Fruit fly (Drosophila melanogaster) whole organism, embryonic: Measurements from ENCODE around the gene PH4alphaNE3.

Source experiments
- Blimp-1 ChIP-seq: fragments of 200-800 bp; sonication (Bioruptor generic); optimal IDR thresholded peaks from 3 replicates; lab custom pipeline; 2018; ENCODE audit warnings: missing biosample characterization, missing genetic modification characterization, mild to moderate bottlenecking, moderate library complexity, missing genetic modification reagents
- CG10147 ChIP-seq: fragments of 200-800 bp; sonication (Bioruptor generic); optimal IDR thresholded peaks from 2 replicates; lab custom pipeline; 2019; ENCODE audit warnings: missing biosample characterization, mild to moderate bottlenecking, missing genetic modification characterization, moderate library complexity
- CG10209 ChIP-seq: fragments of 200-800 bp; sonication (Bioruptor generic); optimal IDR thresholded peaks from 3 replicates; lab custom pipeline; 2017; ENCODE audit warnings: missing biosample characterization, mild to moderate bottlenecking, missing genetic modification characterization, missing genetic modification reagents
- CG12236 ChIP-seq: fragments of 200-800 bp; sonication (Bioruptor generic); optimal IDR thresholded peaks from 2 replicates; lab custom pipeline; 2016; ENCODE audit warnings: missing biosample characterization, missing genetic modification characterization
- CG13287 ChIP-seq: fragments of 200-800 bp; sonication (Bioruptor generic); IDR thresholded peaks from 2 replicates; pipeline ENCODE4 v1.3.6; 2022; ENCODE audit warnings: missing biosample characterization, missing genetic modification characterization; ENCODE audit not compliant: partially characterized antibody
- CG15269 ChIP-seq: fragments of 200-800 bp; sonication (Bioruptor generic); optimal IDR thresholded peaks from 2 replicates; lab custom pipeline; 2018; ENCODE audit warnings: missing biosample characterization, mild to moderate bottlenecking, missing genetic modification characterization, moderate library complexity
- CG15514 ChIP-seq: fragments of 200-800 bp; sonication (Bioruptor generic); optimal IDR thresholded peaks from 3 replicates; lab custom pipeline; 2017; ENCODE audit warnings: missing biosample characterization, missing genetic modification characterization, mild to moderate bottlenecking, moderate library complexity, missing genetic modification reagents
- CG16779 ChIP-seq: fragments of 200-800 bp; sonication (Bioruptor generic); IDR thresholded peaks from 2 replicates; pipeline ENCODE4 v1.3.6; 2022; ENCODE audit warnings: missing biosample characterization, missing genetic modification characterization
- CG18599 ChIP-seq: fragments of 200-800 bp; sonication (Bioruptor generic); optimal IDR thresholded peaks from 3 replicates; lab custom pipeline; 2017; ENCODE audit warnings: missing biosample characterization, missing genetic modification characterization, mild to moderate bottlenecking, moderate library complexity, missing genetic modification reagents
- CG2120 ChIP-seq: fragments of 200-800 bp; sonication (Bioruptor generic); optimal IDR thresholded peaks from 3 replicates; lab custom pipeline; 2016; ENCODE audit warnings: missing biosample characterization, missing genetic modification characterization
- CG2129 ChIP-seq: fragments of 200-800 bp; sonication (Bioruptor generic); IDR thresholded peaks from 2 replicates; pipeline ENCODE4 v1.3.6; 2022; ENCODE audit warnings: missing biosample characterization, missing genetic modification characterization; ENCODE audit not compliant: partially characterized antibody
- CG31388 ChIP-seq: fragments of 200-800 bp; sonication (Bioruptor generic); optimal IDR thresholded peaks from 2 replicates; lab custom pipeline; 2016; ENCODE audit warnings: missing biosample characterization, missing genetic modification characterization
- CG3163 ChIP-seq: fragments of 200-800 bp; sonication (Bioruptor generic); optimal IDR thresholded peaks from 3 replicates; lab custom pipeline; 2016; ENCODE audit warnings: missing biosample characterization, missing genetic modification characterization
- CG33213 ChIP-seq: fragments of 200-800 bp; sonication (Bioruptor generic); optimal IDR thresholded peaks from 3 replicates; lab custom pipeline; 2016; ENCODE audit warnings: missing biosample characterization, missing genetic modification characterization
- CG3407 ChIP-seq: fragments of 200-800 bp; sonication (Bioruptor generic); optimal IDR thresholded peaks from 2 replicates; lab custom pipeline; 2018; ENCODE audit warnings: missing biosample characterization, mild to moderate bottlenecking, missing genetic modification characterization
- CG3995 ChIP-seq: fragments of 200-800 bp; sonication (Bioruptor generic); optimal IDR thresholded peaks from 3 replicates; lab custom pipeline; 2016; ENCODE audit warnings: missing biosample characterization, missing genetic modification characterization
- CG4404 ChIP-seq: fragments of 200-800 bp; sonication (Bioruptor generic); IDR thresholded peaks from 2 replicates; pipeline ENCODE4 v1.3.6; 2022; ENCODE audit warnings: missing biosample characterization, missing genetic modification characterization
- CG6272 ChIP-seq: fragments of 200-800 bp; sonication (Bioruptor generic); IDR thresholded peaks from 2 replicates; pipeline ENCODE4 v1.3.6; 2022; ENCODE audit warnings: missing biosample characterization, missing genetic modification characterization
- CG6765 ChIP-seq: fragments of 200-800 bp; sonication (Bioruptor generic); optimal IDR thresholded peaks from 3 replicates; lab custom pipeline; 2017; ENCODE audit warnings: missing biosample characterization, mild to moderate bottlenecking, missing genetic modification characterization
- CG7786 ChIP-seq: fragments of 200-800 bp; sonication (Bioruptor generic); optimal IDR thresholded peaks from 2 replicates; lab custom pipeline; 2016; ENCODE audit warnings: missing biosample characterization, missing genetic modification characterization
- CG8944 ChIP-seq: fragments of 200-800 bp; sonication (Bioruptor generic); optimal IDR thresholded peaks from 3 replicates; lab custom pipeline; 2016; ENCODE audit warnings: missing biosample characterization, missing genetic modification characterization
- Doc2 ChIP-seq: fragments of 200-800 bp; sonication (Bioruptor generic); IDR thresholded peaks from 2 replicates; pipeline ENCODE4 v1.3.6; 2022; ENCODE audit warnings: missing biosample characterization, missing genetic modification characterization
- Drgx ChIP-seq: fragments of 200-800 bp; sonication (Bioruptor generic); IDR thresholded peaks from 2 replicates; pipeline ENCODE4 v1.3.6; 2022; ENCODE audit warnings: missing biosample characterization, missing genetic modification characterization
- HLH4C ChIP-seq: fragments of 200-800 bp; sonication (Bioruptor generic); IDR thresholded peaks from 3 replicates; pipeline ENCODE4 v1.3.6; 2022; ENCODE audit warnings: missing biosample characterization, missing genetic modification characterization; ENCODE audit not compliant: partially characterized antibody
- Hand ChIP-seq: fragments of 200-800 bp; sonication (Bioruptor generic); optimal IDR thresholded peaks from 2 replicates; lab custom pipeline; 2017; ENCODE audit warnings: mild to moderate bottlenecking, missing biosample characterization, missing genetic modification reagents, missing genetic modification characterization
- Lhr ChIP-seq: fragments of 200-800 bp; sonication (Bioruptor generic); optimal IDR thresholded peaks from 3 replicates; lab custom pipeline; 2017; ENCODE audit warnings: mild to moderate bottlenecking, missing biosample characterization, missing genetic modification reagents, missing genetic modification characterization
- NFAT ChIP-seq: fragments of 200-800 bp; sonication (Bioruptor generic); IDR thresholded peaks from 2 replicates; pipeline ENCODE4 v1.3.6; 2022; ENCODE audit warnings: missing biosample characterization, missing genetic modification characterization
- Poxn ChIP-seq: fragments of 200-800 bp; sonication (Bioruptor generic); IDR thresholded peaks from 2 replicates; pipeline ENCODE4 v1.3.6; 2022; ENCODE audit warnings: missing biosample characterization, missing genetic modification characterization
- Ravus ChIP-seq: fragments of 200-800 bp; sonication (Bioruptor generic); IDR thresholded peaks from 2 replicates; pipeline ENCODE4 v1.3.6; 2022; ENCODE audit warnings: missing biosample characterization, missing genetic modification characterization
- Ssrp ChIP-seq: fragments of 200-800 bp; sonication (Bioruptor generic); optimal IDR thresholded peaks from 2 replicates; lab custom pipeline; 2018; ENCODE audit warnings: missing biosample characterization, mild to moderate bottlenecking, missing genetic modification characterization, moderate library complexity
- Vsx1 ChIP-seq: fragments of 200-800 bp; sonication (Bioruptor generic); optimal IDR thresholded peaks from 2 replicates; lab custom pipeline; 2017; ENCODE audit warnings: missing biosample characterization, mild to moderate bottlenecking, missing genetic modification characterization, missing genetic modification reagents
- abd-A ChIP-seq: fragments of 200-800 bp; sonication (Bioruptor generic); optimal IDR thresholded peaks from 3 replicates; lab custom pipeline; 2019; ENCODE audit warnings: missing biosample characterization, mild to moderate bottlenecking, missing genetic modification characterization, moderate library complexity
- ac ChIP-seq: fragments of 200-800 bp; sonication (Bioruptor generic); optimal IDR thresholded peaks from 3 replicates; lab custom pipeline; 2017; ENCODE audit warnings: missing biosample characterization, mild to moderate bottlenecking, missing genetic modification characterization
- ap ChIP-seq: fragments of 200-800 bp; sonication (Bioruptor generic); IDR thresholded peaks from 2 replicates; pipeline ENCODE4 v1.3.6; 2022; ENCODE audit warnings: missing biosample characterization, missing genetic modification characterization
- bigmax ChIP-seq: fragments of 200-800 bp; sonication (Bioruptor generic); optimal IDR thresholded peaks from 2 replicates; lab custom pipeline; 2018; ENCODE audit warnings: missing biosample characterization, mild to moderate bottlenecking, missing genetic modification characterization
- ewg ChIP-seq: fragments of 200-800 bp; sonication (Bioruptor generic); optimal IDR thresholded peaks from 3 replicates; lab custom pipeline; 2017; ENCODE audit warnings: mild to moderate bottlenecking, missing biosample characterization, missing genetic modification reagents, missing genetic modification characterization
- gro ChIP-seq: fragments of 200-800 bp; sonication (Bioruptor generic); optimal IDR thresholded peaks from 2 replicates; lab custom pipeline; 2016; ENCODE audit warnings: missing biosample characterization, missing genetic modification characterization
- gsb ChIP-seq: fragments of 200-800 bp; sonication (Bioruptor generic); IDR thresholded peaks from 2 replicates; pipeline ENCODE4 v1.3.6; 2022; ENCODE audit warnings: missing biosample characterization, missing genetic modification characterization
- gt ChIP-seq: fragments of 200-800 bp; sonication (Bioruptor generic); IDR thresholded peaks from 2 replicates; pipeline ENCODE4 v1.3.6; 2022; ENCODE audit warnings: missing biosample characterization, missing genetic modification characterization
- ham ChIP-seq: fragments of 200-800 bp; sonication (Bioruptor generic); IDR thresholded peaks from 2 replicates; pipeline ENCODE4 v1.3.6; 2022; ENCODE audit warnings: missing biosample characterization, missing genetic modification characterization
- phol ChIP-seq: fragments of 200-800 bp; sonication (Bioruptor generic); optimal IDR thresholded peaks from 3 replicates; lab custom pipeline; 2018; ENCODE audit warnings: missing biosample characterization, mild to moderate bottlenecking, missing genetic modification characterization, moderate library complexity
- ro ChIP-seq: fragments of 200-800 bp; sonication (Bioruptor generic); IDR thresholded peaks from 2 replicates; pipeline ENCODE4 v1.3.6; 2022; ENCODE audit warnings: missing biosample characterization, missing genetic modification characterization
- salm ChIP-seq: fragments of 200-800 bp; sonication (Bioruptor generic); optimal IDR thresholded peaks from 2 replicates; lab custom pipeline; 2018; ENCODE audit warnings: missing biosample characterization, mild to moderate bottlenecking, missing genetic modification characterization
- sr ChIP-seq: fragments of 200-800 bp; sonication (Bioruptor generic); IDR thresholded peaks from 3 replicates; pipeline ENCODE4 v1.3.6; 2022; ENCODE audit warnings: missing biosample characterization, missing genetic modification characterization
- tgo ChIP-seq: fragments of 200-800 bp; sonication (Bioruptor generic); IDR thresholded peaks from 3 replicates; pipeline ENCODE4 v1.3.6; 2022; ENCODE audit warnings: missing biosample characterization, missing genetic modification characterization
- tio ChIP-seq: fragments of 200-800 bp; sonication (Bioruptor generic); optimal IDR thresholded peaks from 2 replicates; lab custom pipeline; 2017; ENCODE audit warnings: missing biosample characterization, missing genetic modification characterization, inconsistent platforms
- toy ChIP-seq: fragments of 200-800 bp; sonication (Bioruptor generic); IDR thresholded peaks from 2 replicates; pipeline ENCODE4 v1.3.6; 2022; ENCODE audit warnings: missing biosample characterization, missing genetic modification characterization
- ttk ChIP-seq: fragments of 200-800 bp; sonication (Bioruptor generic); IDR thresholded peaks from 2 replicates; pipeline ENCODE4 v2.1.2; 2022; ENCODE audit warnings: missing biosample characterization, missing genetic modification characterization
- vnd ChIP-seq: fragments of 200-800 bp; sonication (Bioruptor generic); IDR thresholded peaks from 3 replicates; pipeline ENCODE4 v1.3.6; 2022; ENCODE audit warnings: missing biosample characterization, missing genetic modification characterization; ENCODE audit not compliant: partially characterized antibody
- wek ChIP-seq: fragments of 200-800 bp; sonication (Bioruptor generic); optimal IDR thresholded peaks from 3 replicates; lab custom pipeline; 2018; ENCODE audit warnings: missing biosample characterization, mild to moderate bottlenecking, missing genetic modification characterization, moderate library complexity
- zen ChIP-seq: fragments of 200-800 bp; sonication (Bioruptor generic); optimal IDR thresholded peaks from 3 replicates; lab custom pipeline; 2018; ENCODE audit warnings: missing biosample characterization, mild to moderate bottlenecking, missing genetic modification characterization, moderate library complexity

The PH4alphaNE3 gene

DNA sequence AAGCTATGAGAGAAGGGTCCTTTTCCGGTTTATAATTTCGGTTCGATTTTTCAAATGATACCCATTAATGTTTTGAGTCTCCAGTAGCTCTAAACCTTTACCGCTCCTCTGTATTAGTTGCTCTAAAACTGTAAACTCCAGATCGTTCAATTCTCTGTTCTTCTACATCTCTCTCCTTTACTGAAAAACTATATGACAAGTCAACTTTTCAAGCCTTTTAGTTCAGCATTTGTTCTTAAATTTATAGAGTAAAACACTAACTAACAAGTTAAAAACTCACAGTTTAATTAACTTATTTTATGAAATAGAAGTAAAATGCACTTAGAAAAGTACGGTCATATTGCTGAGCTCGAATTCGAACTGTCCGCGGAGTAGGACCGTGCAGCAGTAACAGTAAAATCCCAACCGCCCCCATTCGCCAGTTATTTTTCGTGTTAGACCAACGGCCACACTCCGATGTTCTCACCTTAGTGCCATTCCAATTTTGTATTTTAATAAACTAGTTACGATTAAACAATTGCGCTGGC lies 41.2 kb upstream of the PH4alphaNE3 start (continued):
- TF ChIP-seq CG13287 (GFP tag; lab: Robert Waterston, UW) (peak; percentile 17; the same call in 1 of the 2 replicates), CG18599 (GFP tag; lab: Kevin White, UChicago) (no peak), CG10209 (GFP tag; lab: Kevin White, UChicago) (no peak), phol (no peak), CG3995 (GFP tag; lab: Kevin White, UChicago) (no peak), CG6272 (no peak), wek (GFP tag; lab: Kevin White, UChicago) (no peak), CG3163 (GFP tag; lab: Kevin White, UChicago) (no peak), CG4404 (GFP tag; lab: Robert Waterston, UW) (no peak), ro (GFP tag; lab: Robert Waterston, UW) (no peak), CG3407 (GFP tag; lab: Kevin White, UChicago) (no peak), sr (GFP tag; lab: Robert Waterston, UW) (no peak), zen (tag; lab: Kevin White, UChicago) (no peak), toy (GFP tag; lab: Robert Waterston, UW) (no peak), ac (GFP tag; lab: Kevin White, UChicago) (no peak), NFAT (GFP tag; lab: Robert Waterston, UW) (no peak), ham (no peak), salm (tag; lab: Kevin White, UChicago) (no peak), vnd (GFP tag; lab: Robert Waterston, UW) (no peak), CG12236 (GFP tag; lab: Kevin White, UChicago) (no peak), CG6765 (GFP tag; lab: Kevin White, UChicago) (no peak), gro (GFP tag; lab: Kevin White, UChicago) (no peak), ap (no peak), ewg (GFP tag; lab: Kevin White, UChicago) (peak; percentile 28), tgo (no peak), CG2120 (no peak), gt (GFP tag; lab: Robert Waterston, UW) (no peak), CG31388 (GFP tag; lab: Kevin White, UChicago) (no peak), CG2129 (GFP tag; lab: Robert Waterston, UW) (no peak), CG15514 (GFP tag; lab: Kevin White, UChicago) (peak; percentile 18), Blimp-1 (GFP tag; lab: Kevin White, UChicago) (no peak), Vsx1 (GFP tag; lab: Kevin White, UChicago) (no peak), ttk (GFP tag; lab: Robert Waterston, UW) (no peak), CG33213 (peak; percentile 46), tio (GFP tag; lab: Kevin White, UChicago) (no peak), CG15269 (tag; lab: Kevin White, UChicago) (no peak), abd-A (tag; lab: Kevin White, UChicago) (no peak), Ravus (GFP tag; lab: Robert Waterston, UW) (no peak), CG10147 (GFP tag; lab: Kevin White, UChicago) (no peak), Ssrp (tag; lab: Kevin White, UChicago) (no peak), Hand (GFP tag; lab: Kevin White, UChicago) (no peak), gsb (GFP tag; lab: Robert Waterston, UW) (no peak), CG8944 (GFP tag; lab: Kevin White, UChicago) (no peak), Poxn (no peak), Drgx (GFP tag; lab: Robert Waterston, UW) (no peak), Doc2 (GFP tag; lab: Robert Waterston, UW) (no peak), bigmax (no peak), Lhr (GFP tag; lab: Kevin White, UChicago) (peak; percentile 50), CG16779 (GFP tag; lab: Robert Waterston, UW) (no peak), CG7786 (no peak), HLH4C (GFP tag; lab: Robert Waterston, UW) (no peak)
